Fruit fly (Drosophila melanogaster): Measurements from ENCODE around the gene e.

dm6 chr3R:21237099-21237498 lies at the start of gene e:
- TF ChIP-seq sage (GFP tag; optimal IDR thresholded peaks at IDR 0.05) (no peak), Abd-B (GFP tag; optimal IDR thresholded peaks at IDR 0.05) (no peak)

All from whole organism, wandering third instar larva.